Worm (Caenorhabditis elegans) whole organism, L4 larva: Measurements from ENCODE around the gene T05C12.1.

ENCODE experiments used
- D1046.2 ChIP-seq: fragments of 200-800 bp; sonication (Bioruptor generic); IDR thresholded peaks from 2 replicates; pipeline ENCODE4 v1.3.6; 2022; ENCODE audit warnings: missing genetic modification characterization, missing compliant biosample characterization
- F10B5.3 ChIP-seq: sonication (generic microtip); optimal IDR thresholded peaks from 2 replicates; lab custom pipeline; 2016; ENCODE audit warnings: mild to moderate bottlenecking, missing genetic modification characterization, missing compliant biosample characterization
- F44E2.7 ChIP-seq: fragments of 200-800 bp; sonication (Bioruptor generic); IDR thresholded peaks from 2 replicates; pipeline ENCODE4 v2.1.2; 2022; ENCODE audit warnings: missing genetic modification characterization, missing compliant biosample characterization
- R02D3.7 ChIP-seq: fragments of 150-350 bp; sonication (generic microtip); optimal IDR thresholded peaks from 3 replicates; lab custom pipeline; 2014; ENCODE audit warnings: missing biosample characterization, missing genetic modification characterization
- Y48G9A.11 ChIP-seq: fragments of 200-800 bp; sonication (Bioruptor generic); IDR thresholded peaks from 2 replicates; pipeline ENCODE4 v1.3.6; 2022; ENCODE audit warnings: missing genetic modification reagents, missing genetic modification characterization, missing compliant biosample characterization
- Y5F2A.4 ChIP-seq: fragments of 200-800 bp; sonication (Bioruptor generic); optimal IDR thresholded peaks from 2 replicates; lab custom pipeline; 2018; ENCODE audit warnings: mild to moderate bottlenecking, missing genetic modification characterization, missing compliant biosample characterization
- ZK337.2 ChIP-seq: fragments of 200-800 bp; sonication (Bioruptor generic); IDR thresholded peaks from 2 replicates; pipeline ENCODE4 v1.3.6; 2022; ENCODE audit warnings: missing genetic modification reagents, missing genetic modification characterization, missing compliant biosample characterization
- ZK546.5 ChIP-seq, 2 experiments: sonication (generic microtip); optimal IDR thresholded peaks; 2 replicates each; lab custom pipeline; 2017; ENCODE audit warnings: missing biosample characterization in 2 of 2, missing genetic modification characterization in 2 of 2
- aha-1 ChIP-seq: fragments of 150-350 bp; peaks from one replicate; lab custom pipeline; 2014; ENCODE audit warnings: missing biosample characterization, missing genetic modification characterization
- aly-2 ChIP-seq: sonication (generic microtip); optimal IDR thresholded peaks from 2 replicates; lab custom pipeline; 2018; ENCODE audit warnings: missing biosample characterization, missing genetic modification characterization
- ama-1 ChIP-seq: fragments of 150-350 bp; optimal IDR thresholded peaks from 2 replicates; lab custom pipeline; 2014; ENCODE audit warnings: inconsistent platforms, mixed read lengths
- arid-1 ChIP-seq: fragments of 200-800 bp; sonication (Bioruptor generic); conservative IDR thresholded peaks from 2 replicates; pipeline ENCODE4 v1.3.6; 2022; ENCODE audit warnings: missing genetic modification reagents, missing genetic modification characterization, missing compliant biosample characterization
- ceh-28 ChIP-seq: fragments of 150-350 bp; optimal IDR thresholded peaks from 2 replicates; lab custom pipeline; 2014; ENCODE audit warnings: missing biosample characterization, missing genetic modification reagents, missing genetic modification characterization
- ceh-44 ChIP-seq: fragments of 200-800 bp; sonication (Bioruptor generic); IDR thresholded peaks from 2 replicates; pipeline ENCODE4 v1.3.6; 2022; ENCODE audit warnings: missing genetic modification reagents, missing genetic modification characterization, missing compliant biosample characterization
- ceh-82 ChIP-seq: sonication (generic microtip); optimal IDR thresholded peaks from 2 replicates; lab custom pipeline; 2017; ENCODE audit warnings: missing biosample characterization, missing genetic modification characterization
- ces-1 ChIP-seq: fragments of 150-350 bp; sonication (generic microtip); optimal IDR thresholded peaks from 4 replicates; lab custom pipeline; 2014; ENCODE audit warnings: missing biosample characterization, missing genetic modification reagents, missing genetic modification characterization
- ctbp-1 ChIP-seq: fragments of 200-800 bp; sonication (Bioruptor generic); IDR thresholded peaks from 2 replicates; pipeline ENCODE4 v1.3.6; 2022; ENCODE audit warnings: missing genetic modification reagents, missing genetic modification characterization, missing compliant biosample characterization
- daf-12 ChIP-seq: fragments of 150-350 bp; optimal IDR thresholded peaks from 2 replicates; lab custom pipeline; 2014; ENCODE audit warnings: missing biosample characterization, missing genetic modification reagents, missing genetic modification characterization
- daf-16 ChIP-seq, 3 experiments: sonication (generic microtip); optimal IDR thresholded peaks; 2 replicates each; lab custom pipeline; 2016 to 2017; ENCODE audit warnings: missing genetic modification characterization in 3 of 3, missing genetic modification reagents in 3 of 3, mild to moderate bottlenecking in 2 of 3, missing compliant biosample characterization in 2 of 3, missing biosample characterization in 1 of 3, moderate library complexity in 1 of 3
- daf-8 ChIP-seq: fragments of 200-800 bp; sonication (Bioruptor generic); IDR thresholded peaks from 2 replicates; pipeline ENCODE4 v1.3.6; 2022; ENCODE audit warnings: missing genetic modification characterization, missing compliant biosample characterization
- dmd-6 ChIP-seq: fragments of 200-800 bp; sonication (Bioruptor generic); IDR thresholded peaks from 2 replicates; pipeline ENCODE4 v1.3.6; 2022; ENCODE audit warnings: missing genetic modification reagents, missing genetic modification characterization, missing compliant biosample characterization
- dmd-9 ChIP-seq: fragments of 200-800 bp; sonication (Bioruptor generic); IDR thresholded peaks from 2 replicates; pipeline ENCODE4 v1.3.6; 2022; ENCODE audit warnings: missing genetic modification reagents, missing genetic modification characterization, missing compliant biosample characterization
- dpl-1 ChIP-seq: fragments of 150-350 bp; optimal IDR thresholded peaks from 2 replicates; lab custom pipeline; 2014; ENCODE audit warnings: missing biosample characterization, missing genetic modification reagents, missing genetic modification characterization
- egl-27 ChIP-seq: sonication (generic microtip); optimal IDR thresholded peaks from 3 replicates; lab custom pipeline; 2017; ENCODE audit warnings: missing biosample characterization, missing genetic modification reagents, missing genetic modification characterization
- egl-43 ChIP-seq: fragments of 200-800 bp; sonication (Bioruptor generic); IDR thresholded peaks from 2 replicates; pipeline ENCODE4 v1.3.6; 2022; ENCODE audit warnings: missing genetic modification reagents, missing genetic modification characterization, missing compliant biosample characterization
- gei-8 ChIP-seq: fragments of 200-800 bp; sonication (Bioruptor generic); optimal IDR thresholded peaks from 2 replicates; lab custom pipeline; 2018; ENCODE audit warnings: mild to moderate bottlenecking, missing genetic modification characterization, missing compliant biosample characterization
- hif-1 ChIP-seq, 2 experiments: sonication (generic microtip); optimal IDR thresholded peaks; 2 replicates each; lab custom pipeline; 2016 to 2017; ENCODE audit warnings: missing compliant biosample characterization in 2 of 2, missing genetic modification characterization in 2 of 2, missing genetic modification reagents in 2 of 2, missing genotype in 2 of 2, mild to moderate bottlenecking in 1 of 2
- hlh-30 ChIP-seq: sonication (generic microtip); optimal IDR thresholded peaks from 2 replicates; lab custom pipeline; 2017; ENCODE audit warnings: antibody characterized with exemption, mild to moderate bottlenecking, missing genetic modification characterization, missing compliant biosample characterization; ENCODE audit not compliant: insufficient read depth
- jun-1 ChIP-seq: fragments of 150-350 bp; optimal IDR thresholded peaks from 2 replicates; lab custom pipeline; 2014; ENCODE audit warnings: missing biosample characterization, missing genetic modification reagents, missing genetic modification characterization
- lim-7 ChIP-seq: fragments of 200-800 bp; sonication (Bioruptor generic); IDR thresholded peaks from 2 replicates; pipeline ENCODE4 v1.3.6; 2022; ENCODE audit warnings: missing genetic modification characterization, missing compliant biosample characterization
- lin-39 ChIP-seq: fragments of 150-350 bp; optimal IDR thresholded peaks from 2 replicates; lab custom pipeline; 2014; ENCODE audit warnings: missing biosample characterization, missing genetic modification reagents, missing genetic modification characterization
- mdl-1 ChIP-seq, 2 experiments: fragments of 150-350 bp in 1 of 2; sonication (generic microtip) in 1 of 2; optimal IDR thresholded peaks; 2 replicates each; lab custom pipeline; 2014 to 2017; ENCODE audit warnings: missing biosample characterization in 2 of 2, missing genetic modification characterization in 2 of 2
- mdt-29 ChIP-seq: fragments of 200-800 bp; sonication (Bioruptor generic); IDR thresholded peaks from 2 replicates; pipeline ENCODE4 v1.3.6; 2022; ENCODE audit warnings: missing genetic modification reagents, missing genetic modification characterization, missing compliant biosample characterization
- mes-2 ChIP-seq: sonication (generic microtip); optimal IDR thresholded peaks from 2 replicates; lab custom pipeline; 2016; ENCODE audit warnings: missing genotype, mild to moderate bottlenecking, missing genetic modification characterization, missing compliant biosample characterization; ENCODE audit not compliant: poor library complexity, severe bottlenecking
- mxl-2 ChIP-seq: fragments of 200-800 bp; sonication (Bioruptor generic); conservative IDR thresholded peaks from 2 replicates; pipeline ENCODE4 v1.3.6; 2022; ENCODE audit warnings: missing genetic modification reagents, missing genetic modification characterization, missing compliant biosample characterization
- mxl-3 ChIP-seq: fragments of 200-800 bp; sonication (Bioruptor generic); optimal IDR thresholded peaks from 2 replicates; lab custom pipeline; 2018; ENCODE audit warnings: mild to moderate bottlenecking, missing genetic modification characterization, missing compliant biosample characterization
- nhr-10 ChIP-seq: fragments of 150-350 bp; optimal IDR thresholded peaks from 2 replicates; lab custom pipeline; 2014; ENCODE audit warnings: missing biosample characterization, missing genetic modification characterization
- nhr-102 ChIP-seq: sonication (generic microtip); optimal IDR thresholded peaks from 2 replicates; lab custom pipeline; 2016; ENCODE audit warnings: mild to moderate bottlenecking, missing genetic modification characterization, moderate library complexity, missing compliant biosample characterization
- nhr-11 ChIP-seq: fragments of 150-350 bp; optimal IDR thresholded peaks from 2 replicates; lab custom pipeline; 2014; ENCODE audit warnings: missing biosample characterization, missing genetic modification characterization
- nhr-25 ChIP-seq: sonication (generic microtip); optimal IDR thresholded peaks from 2 replicates; lab custom pipeline; 2017; ENCODE audit warnings: missing genetic modification characterization, mild to moderate bottlenecking, missing compliant biosample characterization, antibody characterized with exemption, moderate library complexity, borderline replicate concordance; ENCODE audit not compliant: insufficient read depth
- nhr-6 ChIP-seq: fragments of 150-350 bp; optimal IDR thresholded peaks from 2 replicates; lab custom pipeline; 2014; ENCODE audit warnings: missing biosample characterization, missing genetic modification characterization
- nhr-76 ChIP-seq: fragments of 150-350 bp; optimal IDR thresholded peaks from 2 replicates; lab custom pipeline; 2014; ENCODE audit warnings: missing biosample characterization, missing genetic modification characterization
- pqm-1 ChIP-seq: sonication (generic microtip); optimal IDR thresholded peaks from 2 replicates; lab custom pipeline; 2017; ENCODE audit warnings: missing biosample characterization, missing genetic modification characterization
- rbr-2 ChIP-seq: sonication (generic microtip); optimal IDR thresholded peaks from 2 replicates; lab custom pipeline; 2016; ENCODE audit warnings: missing genotype, missing genetic modification characterization, missing compliant biosample characterization
- saeg-2 ChIP-seq: fragments of 200-800 bp; sonication (Bioruptor generic); IDR thresholded peaks from 2 replicates; pipeline ENCODE4 v1.3.6; 2022; ENCODE audit warnings: missing genetic modification reagents, missing genetic modification characterization, missing compliant biosample characterization
- sdz-12 ChIP-seq: fragments of 200-800 bp; sonication (Bioruptor generic); optimal IDR thresholded peaks from 2 replicates; lab custom pipeline; 2018; ENCODE audit warnings: mild to moderate bottlenecking, missing genetic modification characterization, missing compliant biosample characterization
- snpc-1.2 ChIP-seq: fragments of 200-800 bp; sonication (Bioruptor generic); IDR thresholded peaks from 2 replicates; pipeline ENCODE4 v1.3.6; 2022; ENCODE audit warnings: missing genetic modification reagents, missing genetic modification characterization, missing compliant biosample characterization
- tag-97 ChIP-seq: fragments of 200-800 bp; sonication (Bioruptor generic); IDR thresholded peaks from 2 replicates; pipeline ENCODE4 v1.3.6; 2022; ENCODE audit warnings: missing genetic modification characterization, missing compliant biosample characterization
- vab-7 ChIP-seq: fragments of 200-800 bp; sonication (Bioruptor generic); IDR thresholded peaks from 2 replicates; pipeline ENCODE4 v1.3.6; 2022; ENCODE audit warnings: missing genetic modification reagents, missing genetic modification characterization, missing compliant biosample characterization
- zfp-3 ChIP-seq: fragments of 200-800 bp; sonication (Bioruptor generic); conservative IDR thresholded peaks from 2 replicates; pipeline ENCODE4 v1.3.6; 2022; ENCODE audit warnings: missing genetic modification reagents, missing genetic modification characterization, missing compliant biosample characterization
- zip-2 ChIP-seq: fragments of 150-350 bp; optimal IDR thresholded peaks from 2 replicates; lab custom pipeline; 2014; ENCODE audit warnings: missing biosample characterization, missing genetic modification characterization
- ztf-7 ChIP-seq: fragments of 150-350 bp; optimal IDR thresholded peaks from 2 replicates; lab custom pipeline; 2014; ENCODE audit warnings: missing biosample characterization, missing genetic modification characterization

T05C12.1 gene

DNA sequence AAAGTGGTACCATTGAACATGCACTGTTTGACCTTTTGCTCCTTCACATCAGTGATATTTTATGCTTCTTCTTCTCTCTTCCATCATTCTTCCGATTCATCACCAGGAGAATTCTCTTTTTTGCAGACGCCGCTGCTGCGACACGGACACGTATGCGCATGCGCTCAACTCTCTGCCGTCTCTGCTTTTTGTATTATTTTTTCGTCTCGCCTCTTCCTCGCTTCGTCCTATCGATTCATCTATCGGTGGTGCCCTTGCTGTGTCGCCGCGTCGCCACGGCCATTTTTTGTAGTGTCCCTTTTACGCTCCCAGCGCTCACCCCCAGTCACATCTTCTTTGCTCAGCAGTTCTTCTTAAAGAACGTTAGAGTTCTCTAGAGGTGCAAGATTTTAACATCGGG, 47.3 kb upstream of the T05C12.1 start (continued):
- no peak for TF ChIP-seq pqm-1 (tag; lab: Kevin White, UChicago)
- TF ChIP-seq ztf-7 (tag; lab: Kevin White, UChicago) = no peak
- TF ChIP-seq gei-8 (GFP tag; lab: Kevin White, UChicago) = no peak
- peak in 1 of 2 experiments; percentile 55 for TF ChIP-seq hif-1 (tag; optimal IDR thresholded peaks at IDR 0.05; lab: Kevin White, UChicago)
- TF ChIP-seq dmd-6 (GFP tag; lab: Robert Waterston, UW) = peak; percentile 59; the same call in 1 of the 2 replicates
- TF ChIP-seq daf-12 (tag; lab: Kevin White, UChicago) = no peak
- TF ChIP-seq nhr-11 (tag; lab: Kevin White, UChicago) = no peak
- TF ChIP-seq mxl-3 (GFP tag; lab: Kevin White, UChicago) = peak; percentile 64
- TF ChIP-seq egl-27 = no peak
- TF ChIP-seq D1046.2 (GFP tag; lab: Robert Waterston, UW) = no peak
- TF ChIP-seq nhr-25 (tag; lab: Kevin White, UChicago) = no peak
- TF ChIP-seq ceh-44 (GFP tag; lab: Robert Waterston, UW) = no peak
- no peak for TF ChIP-seq F10B5.3 (tag; lab: Kevin White, UChicago)
- no peak for TF ChIP-seq F44E2.7
- no peak for TF ChIP-seq ama-1 (lab: Kevin White, UChicago)
- TF ChIP-seq ceh-82 = no peak
- TF ChIP-seq mxl-2 (GFP tag; lab: Robert Waterston, UW) = no peak
- TF ChIP-seq aha-1 (tag; lab: Kevin White, UChicago) = peak; percentile 82
- no peak for TF ChIP-seq Y5F2A.4 (GFP tag; lab: Kevin White, UChicago)
- TF ChIP-seq ctbp-1 (GFP tag; lab: Robert Waterston, UW) = peak; percentile 70
- no peak for TF ChIP-seq lim-7 (GFP tag; lab: Robert Waterston, UW)
- no peak for TF ChIP-seq nhr-10 (tag; lab: Kevin White, UChicago)
- TF ChIP-seq nhr-102 = no peak
- TF ChIP-seq ZK546.5 (tag; optimal IDR thresholded peaks at IDR 0.05; lab: Kevin White, UChicago) = no peak
- TF ChIP-seq mdl-1 (tag; optimal IDR thresholded peaks at IDR 0.05; lab: Kevin White, UChicago) = peak; percentile 22 to 77
- TF ChIP-seq aly-2 (tag; lab: Kevin White, UChicago) = no peak
- peak; percentile 60 for TF ChIP-seq egl-43
- no peak for TF ChIP-seq daf-16 (GFP tag; optimal IDR thresholded peaks at IDR 0.05; lab: Kevin White, UChicago)
- TF ChIP-seq daf-16 (tag; optimal IDR thresholded peaks at IDR 0.05; lab: Kevin White, UChicago) = peak; percentile 25
- no peak for TF ChIP-seq zfp-3
- TF ChIP-seq sdz-12 (GFP tag; lab: Kevin White, UChicago) = no peak
- no peak for TF ChIP-seq lin-39 (tag; lab: Kevin White, UChicago)
- no peak for TF ChIP-seq zip-2 (tag; lab: Kevin White, UChicago)
- TF ChIP-seq nhr-6 = peak; percentile 9
- TF ChIP-seq daf-8 (GFP tag; lab: Robert Waterston, UW) = no peak
- no peak for TF ChIP-seq tag-97 (GFP tag; lab: Robert Waterston, UW)
- TF ChIP-seq ZK337.2 (GFP tag; lab: Robert Waterston, UW) = no peak
- TF ChIP-seq mes-2 (tag; lab: Kevin White, UChicago) = peak; percentile 60
- no peak for TF ChIP-seq nhr-76 (tag; lab: Kevin White, UChicago)
- no peak for TF ChIP-seq mdt-29 (GFP tag; lab: Robert Waterston, UW)
- TF ChIP-seq dpl-1 = peak; percentile 4
- peak; percentile 32 for TF ChIP-seq ceh-28 (tag; lab: Kevin White, UChicago)
- TF ChIP-seq snpc-1.2 = no peak
- no peak for TF ChIP-seq saeg-2 (GFP tag; lab: Robert Waterston, UW)
- TF ChIP-seq dmd-9 (GFP tag; lab: Robert Waterston, UW) = no peak
- TF ChIP-seq jun-1 = no peak
- TF ChIP-seq rbr-2 = peak; percentile 60
- TF ChIP-seq ces-1 (GFP tag; lab: Kevin White, UChicago) = no peak
- TF ChIP-seq arid-1 (GFP tag; lab: Robert Waterston, UW) = 0 out of 2 replicates have a peak, but pooled peaks have one; percentile 22
- no peak for TF ChIP-seq R02D3.7 (tag; lab: Kevin White, UChicago)
- peak; percentile 41; the same call in 1 of the 2 replicates for TF ChIP-seq vab-7 (GFP tag; lab: Robert Waterston, UW)
- TF ChIP-seq hlh-30 = peak; percentile 59
- TF ChIP-seq Y48G9A.11 (GFP tag; lab: Robert Waterston, UW) = no peak
